Worm (Caenorhabditis elegans) whole organism, L4 larva: ENCODE measurements around the gene Y53F4B.43.

Experiments used
- F49E8.2 ChIP-seq: sonication (generic microtip); optimal IDR thresholded peaks from 2 replicates; lab custom pipeline; 2016; ENCODE audit warnings: missing compliant biosample characterization, mild to moderate bottlenecking, missing genetic modification characterization, borderline replicate concordance
- R02D3.7 ChIP-seq: fragments of 150-350 bp; sonication (generic microtip); optimal IDR thresholded peaks from 3 replicates; lab custom pipeline; 2014; ENCODE audit warnings: missing biosample characterization, missing genetic modification characterization
- Y48G9A.11 ChIP-seq: fragments of 200-800 bp; sonication (Bioruptor generic); IDR thresholded peaks from 2 replicates; pipeline ENCODE4 v1.3.6; 2022; ENCODE audit warnings: missing genetic modification reagents, missing genetic modification characterization, missing compliant biosample characterization
- ZK337.2 ChIP-seq: fragments of 200-800 bp; sonication (Bioruptor generic); IDR thresholded peaks from 2 replicates; pipeline ENCODE4 v1.3.6; 2022; ENCODE audit warnings: missing genetic modification reagents, missing genetic modification characterization, missing compliant biosample characterization
- ZK546.5 ChIP-seq, 2 experiments: sonication (generic microtip); optimal IDR thresholded peaks; 2 replicates each; lab custom pipeline; 2017; ENCODE audit warnings: missing biosample characterization in 2 of 2, missing genetic modification characterization in 2 of 2
- aly-2 ChIP-seq: sonication (generic microtip); optimal IDR thresholded peaks from 2 replicates; lab custom pipeline; 2018; ENCODE audit warnings: missing biosample characterization, missing genetic modification characterization
- ama-1 ChIP-seq: fragments of 150-350 bp; optimal IDR thresholded peaks from 2 replicates; lab custom pipeline; 2014; ENCODE audit warnings: inconsistent platforms, mixed read lengths
- ceh-28 ChIP-seq: fragments of 150-350 bp; optimal IDR thresholded peaks from 2 replicates; lab custom pipeline; 2014; ENCODE audit warnings: missing biosample characterization, missing genetic modification reagents, missing genetic modification characterization
- ceh-62 ChIP-seq: sonication (generic microtip); optimal IDR thresholded peaks from 2 replicates; lab custom pipeline; 2017; ENCODE audit warnings: missing biosample characterization, missing genetic modification characterization
- daf-12 ChIP-seq: fragments of 150-350 bp; optimal IDR thresholded peaks from 2 replicates; lab custom pipeline; 2014; ENCODE audit warnings: missing biosample characterization, missing genetic modification reagents, missing genetic modification characterization
- duxl-1 ChIP-seq: sonication (generic microtip); optimal IDR thresholded peaks from 2 replicates; lab custom pipeline; 2016; ENCODE audit warnings: mild to moderate bottlenecking, missing genetic modification characterization, moderate library complexity, missing compliant biosample characterization; ENCODE audit not compliant: poor library complexity
- fkh-10 ChIP-seq: fragments of 150-350 bp; optimal IDR thresholded peaks from 2 replicates; lab custom pipeline; 2014; ENCODE audit warnings: missing biosample characterization, missing genetic modification reagents, missing genetic modification characterization
- gei-8 ChIP-seq: fragments of 200-800 bp; sonication (Bioruptor generic); optimal IDR thresholded peaks from 2 replicates; lab custom pipeline; 2018; ENCODE audit warnings: mild to moderate bottlenecking, missing genetic modification characterization, missing compliant biosample characterization
- hlh-30 ChIP-seq: sonication (generic microtip); optimal IDR thresholded peaks from 2 replicates; lab custom pipeline; 2017; ENCODE audit warnings: antibody characterized with exemption, mild to moderate bottlenecking, missing genetic modification characterization, missing compliant biosample characterization; ENCODE audit not compliant: insufficient read depth
- hmg-1.1 ChIP-seq: fragments of 200-800 bp; sonication (Bioruptor generic); IDR thresholded peaks from 2 replicates; pipeline ENCODE4 v1.3.6; 2022; ENCODE audit warnings: missing genetic modification reagents, missing genetic modification characterization, missing compliant biosample characterization
- jun-1 ChIP-seq: fragments of 150-350 bp; optimal IDR thresholded peaks from 2 replicates; lab custom pipeline; 2014; ENCODE audit warnings: missing biosample characterization, missing genetic modification reagents, missing genetic modification characterization
- lim-7 ChIP-seq: fragments of 200-800 bp; sonication (Bioruptor generic); IDR thresholded peaks from 2 replicates; pipeline ENCODE4 v1.3.6; 2022; ENCODE audit warnings: missing genetic modification characterization, missing compliant biosample characterization
- lin-13 ChIP-seq: fragments of 150-350 bp; optimal IDR thresholded peaks from 2 replicates; lab custom pipeline; 2014; ENCODE audit warnings: missing biosample characterization, missing genetic modification reagents, missing genetic modification characterization
- lin-29 ChIP-seq: fragments of 200-800 bp; sonication (Bioruptor generic); IDR thresholded peaks from 2 replicates; pipeline ENCODE4 v1.3.6; 2022; ENCODE audit warnings: missing genetic modification reagents, missing genetic modification characterization, missing compliant biosample characterization
- lir-3 ChIP-seq: sonication (generic microtip); optimal IDR thresholded peaks from 2 replicates; lab custom pipeline; 2016; ENCODE audit warnings: mild to moderate bottlenecking, missing genetic modification characterization, missing compliant biosample characterization
- lsy-2 ChIP-seq, 2 experiments: fragments of 150-350 bp in 1 of 2; sonication (generic microtip) in 1 of 2; optimal IDR thresholded peaks; 2 replicates each; lab custom pipeline; 2014 to 2017; ENCODE audit warnings: missing biosample characterization in 2 of 2, missing genetic modification characterization in 2 of 2
- madf-9 ChIP-seq: fragments of 200-800 bp; sonication (Bioruptor generic); conservative IDR thresholded peaks from 2 replicates; pipeline ENCODE4 v1.3.6; 2022; ENCODE audit warnings: missing genetic modification reagents, missing genetic modification characterization, missing compliant biosample characterization
- mdt-29 ChIP-seq: fragments of 200-800 bp; sonication (Bioruptor generic); IDR thresholded peaks from 2 replicates; pipeline ENCODE4 v1.3.6; 2022; ENCODE audit warnings: missing genetic modification reagents, missing genetic modification characterization, missing compliant biosample characterization
- mep-1 ChIP-seq: fragments of 150-350 bp; sonication (generic microtip); optimal IDR thresholded peaks from 3 replicates; lab custom pipeline; 2014; ENCODE audit warnings: missing biosample characterization, missing genetic modification characterization
- mes-2 ChIP-seq: sonication (generic microtip); optimal IDR thresholded peaks from 2 replicates; lab custom pipeline; 2016; ENCODE audit warnings: missing genotype, mild to moderate bottlenecking, missing genetic modification characterization, missing compliant biosample characterization; ENCODE audit not compliant: poor library complexity, severe bottlenecking
- mxl-2 ChIP-seq: fragments of 200-800 bp; sonication (Bioruptor generic); conservative IDR thresholded peaks from 2 replicates; pipeline ENCODE4 v1.3.6; 2022; ENCODE audit warnings: missing genetic modification reagents, missing genetic modification characterization, missing compliant biosample characterization
- nhr-10 ChIP-seq: fragments of 150-350 bp; optimal IDR thresholded peaks from 2 replicates; lab custom pipeline; 2014; ENCODE audit warnings: missing biosample characterization, missing genetic modification characterization
- nhr-11 ChIP-seq: fragments of 150-350 bp; optimal IDR thresholded peaks from 2 replicates; lab custom pipeline; 2014; ENCODE audit warnings: missing biosample characterization, missing genetic modification characterization
- nhr-111 ChIP-seq: fragments of 200-800 bp; sonication (Bioruptor generic); optimal IDR thresholded peaks from 2 replicates; lab custom pipeline; 2018; ENCODE audit warnings: mild to moderate bottlenecking, missing genetic modification characterization, missing compliant biosample characterization
- nhr-28 ChIP-seq: fragments of 150-350 bp; optimal IDR thresholded peaks from 2 replicates; lab custom pipeline; 2014; ENCODE audit warnings: missing biosample characterization, missing genetic modification characterization
- nhr-42 ChIP-seq: fragments of 200-800 bp; sonication (Bioruptor generic); IDR thresholded peaks from 2 replicates; pipeline ENCODE4 v1.3.6; 2022; ENCODE audit warnings: missing genetic modification characterization, missing compliant biosample characterization
- nhr-6 ChIP-seq: fragments of 150-350 bp; optimal IDR thresholded peaks from 2 replicates; lab custom pipeline; 2014; ENCODE audit warnings: missing biosample characterization, missing genetic modification characterization
- nhr-77 ChIP-seq: fragments of 150-350 bp; optimal IDR thresholded peaks from 2 replicates; lab custom pipeline; 2014; ENCODE audit warnings: missing biosample characterization, missing genetic modification characterization
- rbr-2 ChIP-seq: sonication (generic microtip); optimal IDR thresholded peaks from 2 replicates; lab custom pipeline; 2016; ENCODE audit warnings: missing genotype, missing genetic modification characterization, missing compliant biosample characterization
- skn-1 ChIP-seq: fragments of 150-350 bp; optimal IDR thresholded peaks from 2 replicates; lab custom pipeline; 2014; ENCODE audit warnings: missing biosample characterization, missing genetic modification characterization
- snpc-4 ChIP-seq: fragments of 150-350 bp; optimal IDR thresholded peaks from 2 replicates; lab custom pipeline; 2014; ENCODE audit warnings: missing biosample characterization, missing genetic modification characterization
- spr-1 ChIP-seq: sonication (generic microtip); optimal IDR thresholded peaks from 2 replicates; lab custom pipeline; 2016; ENCODE audit warnings: mild to moderate bottlenecking, missing genetic modification characterization, missing compliant biosample characterization
- spr-3 ChIP-seq: fragments of 200-800 bp; sonication (Bioruptor generic); optimal IDR thresholded peaks from 2 replicates; lab custom pipeline; 2018; ENCODE audit warnings: mild to moderate bottlenecking, missing genetic modification characterization, missing compliant biosample characterization
- tag-97 ChIP-seq: fragments of 200-800 bp; sonication (Bioruptor generic); IDR thresholded peaks from 2 replicates; pipeline ENCODE4 v1.3.6; 2022; ENCODE audit warnings: missing genetic modification characterization, missing compliant biosample characterization
- unc-39 ChIP-seq: sonication (generic microtip); optimal IDR thresholded peaks from 2 replicates; lab custom pipeline; 2017; ENCODE audit warnings: missing biosample characterization, missing genetic modification characterization
- unc-62 ChIP-seq, 3 experiments: fragments of 150-350 bp in 1 of 3; sonication (generic microtip); optimal IDR thresholded peaks in 2 of 3; peaks in 1 of 3; 1 replicate in 1 of 3; 2 replicates in 2 of 3; lab custom pipeline; 2014 to 2017; ENCODE audit warnings: missing biosample characterization in 3 of 3, missing genetic modification characterization in 3 of 3, missing genetic modification reagents in 3 of 3, missing genotype in 1 of 3
- zfp-2 ChIP-seq: sonication (generic microtip); optimal IDR thresholded peaks from 2 replicates; lab custom pipeline; 2016; ENCODE audit warnings: mild to moderate bottlenecking, missing genetic modification characterization, missing compliant biosample characterization
- zip-2 ChIP-seq: fragments of 150-350 bp; optimal IDR thresholded peaks from 2 replicates; lab custom pipeline; 2014; ENCODE audit warnings: missing biosample characterization, missing genetic modification characterization

The Y53F4B.43 gene

ce11 chrII:15010366-15011235, 22.3 kb downstream of the Y53F4B.43 start, which contains the start of the genes Y53F4B.9 and Y53F4B.11 (continued):
- TF ChIP-seq skn-1 (tag; lab: Kevin White, UChicago) (no peak), mep-1 (tag; lab: Kevin White, UChicago) (peak; percentile 73), ceh-28 (no peak), mxl-2 (GFP tag; lab: Robert Waterston, UW) (no peak), lin-29 (GFP tag; lab: Robert Waterston, UW) (no peak), ZK546.5 (tag; optimal IDR thresholded peaks at IDR 0.05; lab: Kevin White, UChicago) (no peak), spr-1 (tag; lab: Kevin White, UChicago) (no peak), ama-1 (lab: Kevin White, UChicago) (peak; percentile 55), nhr-42 (peak; percentile 78), madf-9 (GFP tag; lab: Robert Waterston, UW) (peak; percentile 69), nhr-28 (tag; lab: Kevin White, UChicago) (peak; percentile 57), mes-2 (tag; lab: Kevin White, UChicago) (peak; percentile 87), hlh-30 (peak; percentile 77), nhr-11 (tag; lab: Kevin White, UChicago) (peak; percentile 53), nhr-6 (tag; lab: Kevin White, UChicago) (peak; percentile 29), rbr-2 (no peak), daf-12 (no peak), ceh-62 (no peak), Y48G9A.11 (GFP tag; lab: Robert Waterston, UW) (peak; percentile 85), hmg-1.1 (peak; percentile 79), zip-2 (tag; lab: Kevin White, UChicago) (no peak), jun-1 (tag; lab: Kevin White, UChicago) (no peak), fkh-10 (GFP tag; lab: Kevin White, UChicago) (peak; percentile 37), nhr-77 (peak; percentile 94), lsy-2 (tag; optimal IDR thresholded peaks at IDR 0.05; lab: Kevin White, UChicago) (peak; percentile 36 to 86), snpc-4 (tag; lab: Kevin White, UChicago) (peak; percentile 42), unc-39 (tag; lab: Kevin White, UChicago) (no peak), tag-97 (GFP tag; lab: Robert Waterston, UW) (no peak), lin-13 (peak; percentile 61), lim-7 (GFP tag; lab: Robert Waterston, UW) (no peak)
- TF ChIP-seq, all 104 proteins: peak for 32

- peak; percentile 79 for TF ChIP-seq fkh-10 (GFP tag; lab: Kevin White, UChicago)
- peak in 1 of 2 experiments; percentile 60 for TF ChIP-seq unc-62 (GFP tag; optimal IDR thresholded peaks at IDR 0.05 in 1 of 2; lab: Kevin White, UChicago)
- TF ChIP-seq unc-62 (tag; optimal IDR thresholded peaks at IDR 0.05; lab: Kevin White, UChicago), result no peak
- no peak for TF ChIP-seq aly-2 (tag; lab: Kevin White, UChicago)
Measured at ce11 chrII:15014380-15014779, 26.1 kb downstream of the Y53F4B.43 start, which contains the start of gene Y53F4B.51. TSS of gene Y53F4B.51 (minus strand) at chrII:15014442.

ce11 chrII:15015669-15016068, 27.4 kb downstream of the Y53F4B.43 start:
- TF ChIP-seq duxl-1 (no peak), nhr-111 (no peak), lsy-2 (tag; optimal IDR thresholded peaks at IDR 0.05; lab: Kevin White, UChicago) (no peak), R02D3.7 (no peak), rbr-2 (no peak), F49E8.2 (tag; lab: Kevin White, UChicago) (no peak), spr-3 (no peak), ceh-28 (no peak), nhr-10 (tag; lab: Kevin White, UChicago) (no peak), lir-3 (tag; lab: Kevin White, UChicago) (no peak), fkh-10 (GFP tag; lab: Kevin White, UChicago) (no peak), lin-29 (GFP tag; lab: Robert Waterston, UW) (no peak), ZK337.2 (GFP tag; lab: Robert Waterston, UW) (no peak), gei-8 (GFP tag; lab: Kevin White, UChicago) (no peak), zfp-2 (tag; lab: Kevin White, UChicago) (no peak), mdt-29 (GFP tag; lab: Robert Waterston, UW) (no peak)
